Worm (Caenorhabditis elegans) whole organism, L4 larva: Measurements from ENCODE around the gene sqv-1.
A peak's percentile ranks its signal among the peaks of the same experiment; 100 is the strongest.
"Not testable (repeated sequence)": the region's sequence is repeated elsewhere in the genome, so short reads cannot be mapped to it uniquely, and the experiment has no call there.

Experiments
- F44E2.7 ChIP-seq: fragments of 200-800 bp; sonication (Bioruptor generic); IDR thresholded peaks from 2 replicates; pipeline ENCODE4 v2.1.2; 2022; ENCODE audit warnings: missing genetic modification characterization, missing compliant biosample characterization
- ZK546.5 ChIP-seq, 2 experiments: sonication (generic microtip); optimal IDR thresholded peaks; 2 replicates each; lab custom pipeline; 2017; ENCODE audit warnings: missing biosample characterization in 2 of 2, missing genetic modification characterization in 2 of 2
- aha-1 ChIP-seq: fragments of 150-350 bp; peaks from one replicate; lab custom pipeline; 2014; ENCODE audit warnings: missing biosample characterization, missing genetic modification characterization
- ama-1 ChIP-seq: fragments of 150-350 bp; optimal IDR thresholded peaks from 2 replicates; lab custom pipeline; 2014; ENCODE audit warnings: inconsistent platforms, mixed read lengths
- attf-4 ChIP-seq: sonication (generic microtip); optimal IDR thresholded peaks from 3 replicates; lab custom pipeline; 2017; ENCODE audit warnings: missing biosample characterization, missing genetic modification characterization
- cey-2 ChIP-seq: sonication (generic microtip); optimal IDR thresholded peaks from 3 replicates; lab custom pipeline; 2017; ENCODE audit warnings: missing genetic modification characterization, mild to moderate bottlenecking, missing compliant biosample characterization, antibody characterized with exemption, borderline replicate concordance; ENCODE audit not compliant: insufficient read depth
- daf-16 ChIP-seq, 3 experiments: sonication (generic microtip); optimal IDR thresholded peaks; 2 replicates each; lab custom pipeline; 2016 to 2017; ENCODE audit warnings: missing genetic modification characterization in 3 of 3, missing genetic modification reagents in 3 of 3, mild to moderate bottlenecking in 2 of 3, missing compliant biosample characterization in 2 of 3, missing biosample characterization in 1 of 3, moderate library complexity in 1 of 3
- dmd-6 ChIP-seq: fragments of 200-800 bp; sonication (Bioruptor generic); IDR thresholded peaks from 2 replicates; pipeline ENCODE4 v1.3.6; 2022; ENCODE audit warnings: missing genetic modification reagents, missing genetic modification characterization, missing compliant biosample characterization
- gei-8 ChIP-seq: fragments of 200-800 bp; sonication (Bioruptor generic); optimal IDR thresholded peaks from 2 replicates; lab custom pipeline; 2018; ENCODE audit warnings: mild to moderate bottlenecking, missing genetic modification characterization, missing compliant biosample characterization
- hlh-30 ChIP-seq: sonication (generic microtip); optimal IDR thresholded peaks from 2 replicates; lab custom pipeline; 2017; ENCODE audit warnings: antibody characterized with exemption, mild to moderate bottlenecking, missing genetic modification characterization, missing compliant biosample characterization; ENCODE audit not compliant: insufficient read depth
- jun-1 ChIP-seq: fragments of 150-350 bp; optimal IDR thresholded peaks from 2 replicates; lab custom pipeline; 2014; ENCODE audit warnings: missing biosample characterization, missing genetic modification reagents, missing genetic modification characterization
- lim-7 ChIP-seq: fragments of 200-800 bp; sonication (Bioruptor generic); IDR thresholded peaks from 2 replicates; pipeline ENCODE4 v1.3.6; 2022; ENCODE audit warnings: missing genetic modification characterization, missing compliant biosample characterization
- lir-3 ChIP-seq: sonication (generic microtip); optimal IDR thresholded peaks from 2 replicates; lab custom pipeline; 2016; ENCODE audit warnings: mild to moderate bottlenecking, missing genetic modification characterization, missing compliant biosample characterization
- mdl-1 ChIP-seq, 2 experiments: fragments of 150-350 bp in 1 of 2; sonication (generic microtip) in 1 of 2; optimal IDR thresholded peaks; 2 replicates each; lab custom pipeline; 2014 to 2017; ENCODE audit warnings: missing biosample characterization in 2 of 2, missing genetic modification characterization in 2 of 2
- nhr-11 ChIP-seq: fragments of 150-350 bp; optimal IDR thresholded peaks from 2 replicates; lab custom pipeline; 2014; ENCODE audit warnings: missing biosample characterization, missing genetic modification characterization
- nhr-28 ChIP-seq: fragments of 150-350 bp; optimal IDR thresholded peaks from 2 replicates; lab custom pipeline; 2014; ENCODE audit warnings: missing biosample characterization, missing genetic modification characterization
- nhr-42 ChIP-seq: fragments of 200-800 bp; sonication (Bioruptor generic); IDR thresholded peaks from 2 replicates; pipeline ENCODE4 v1.3.6; 2022; ENCODE audit warnings: missing genetic modification characterization, missing compliant biosample characterization
- nhr-76 ChIP-seq: fragments of 150-350 bp; optimal IDR thresholded peaks from 2 replicates; lab custom pipeline; 2014; ENCODE audit warnings: missing biosample characterization, missing genetic modification characterization
- pha-4 ChIP-seq, 2 experiments: fragments of 150-350 bp in 1 of 2; fragments of 200-800 bp in 1 of 2; sonication (Bioruptor generic) in 1 of 2; IDR thresholded peaks in 1 of 2; optimal IDR thresholded peaks in 1 of 2; 2 replicates each; pipeline versions ENCODE4 v1.3.6 to Lab custom; 2014 to 2022; ENCODE audit warnings: missing genetic modification characterization in 2 of 2, missing genetic modification reagents in 2 of 2, missing biosample characterization in 1 of 2, missing compliant biosample characterization in 1 of 2
- php-3 ChIP-seq: fragments of 200-800 bp; sonication (Bioruptor generic); IDR thresholded peaks from 2 replicates; pipeline ENCODE4 v1.3.6; 2022; ENCODE audit warnings: missing genetic modification reagents, missing genetic modification characterization, missing compliant biosample characterization
- rbr-2 ChIP-seq: sonication (generic microtip); optimal IDR thresholded peaks from 2 replicates; lab custom pipeline; 2016; ENCODE audit warnings: missing genotype, missing genetic modification characterization, missing compliant biosample characterization
- set-16 ChIP-seq: fragments of 200-800 bp; sonication (Bioruptor generic); IDR thresholded peaks from 2 replicates; pipeline ENCODE4 v1.3.6; 2022; ENCODE audit warnings: missing genetic modification reagents, missing genetic modification characterization, missing compliant biosample characterization
- tag-97 ChIP-seq: fragments of 200-800 bp; sonication (Bioruptor generic); IDR thresholded peaks from 2 replicates; pipeline ENCODE4 v1.3.6; 2022; ENCODE audit warnings: missing genetic modification characterization, missing compliant biosample characterization
- vab-7 ChIP-seq: fragments of 200-800 bp; sonication (Bioruptor generic); IDR thresholded peaks from 2 replicates; pipeline ENCODE4 v1.3.6; 2022; ENCODE audit warnings: missing genetic modification reagents, missing genetic modification characterization, missing compliant biosample characterization
- zag-1 ChIP-seq: fragments of 150-350 bp; optimal IDR thresholded peaks from 2 replicates; lab custom pipeline; 2014; ENCODE audit warnings: missing biosample characterization, missing genetic modification characterization
- zip-11 ChIP-seq: fragments of 200-800 bp; sonication (Bioruptor generic); IDR thresholded peaks from 2 replicates; pipeline ENCODE4 v1.3.6; 2022; ENCODE audit warnings: missing genetic modification characterization, missing compliant biosample characterization
- ztf-7 ChIP-seq: fragments of 150-350 bp; optimal IDR thresholded peaks from 2 replicates; lab custom pipeline; 2014; ENCODE audit warnings: missing biosample characterization, missing genetic modification characterization

sqv-1 gene

ce11 chrIV:8348073-8348472 lies 12.8 kb upstream of the sqv-1 start, which contains the start of gene F17E9.4:
Gene F17E9.4 (plus strand): TSS chrIV:8348373.
- TF ChIP-seq ama-1 (lab: Kevin White, UChicago): no peak
- no peak for TF ChIP-seq zip-11 (GFP tag; lab: Robert Waterston, UW)
- no peak for TF ChIP-seq dmd-6

ce11 chrIV:8352036-8352435 lies 8.9 kb upstream of the sqv-1 start, which contains the start of gene F17E9.16:
Gene F17E9.16 (plus strand): TSS chrIV:8352336.
- not testable (repeated sequence) for TF ChIP-seq ztf-7 (tag; lab: Kevin White, UChicago); mdl-1 (tag; optimal IDR thresholded peaks at IDR 0.05; lab: Kevin White, UChicago); daf-16 (GFP tag; optimal IDR thresholded peaks at IDR 0.05; lab: Kevin White, UChicago); daf-16 (tag; optimal IDR thresholded peaks at IDR 0.05; lab: Kevin White, UChicago)

ce11 chrIV:8354572-8354971 lies 6.3 kb upstream of the sqv-1 start, which contains the start of gene F17E9.3:
Gene F17E9.3 (plus strand): TSS chrIV:8354872.
- no peak for TF ChIP-seq nhr-28 (tag; lab: Kevin White, UChicago)
- TF ChIP-seq, all 104 proteins: peak for 0

- no peak for TF ChIP-seq ZK546.5 (tag; optimal IDR thresholded peaks at IDR 0.05; lab: Kevin White, UChicago)
- TF ChIP-seq attf-4 (tag; lab: Kevin White, UChicago): no peak
- TF ChIP-seq zag-1 (tag; lab: Kevin White, UChicago): no peak
- TF ChIP-seq F44E2.7 (GFP tag; lab: Robert Waterston, UW): no peak
- no peak for TF ChIP-seq gei-8 (GFP tag; lab: Kevin White, UChicago)
- no peak for TF ChIP-seq vab-7 (GFP tag; lab: Robert Waterston, UW)
- TF ChIP-seq tag-97 (GFP tag; lab: Robert Waterston, UW): no peak
- TF ChIP-seq nhr-42: no peak
- TF ChIP-seq nhr-11 (tag; lab: Kevin White, UChicago): no peak
- TF ChIP-seq pha-4 (GFP tag; IDR thresholded peaks at IDR 0.05; lab: Robert Waterston, UW): no peak
- TF ChIP-seq pha-4 (tag; optimal IDR thresholded peaks at IDR 0.05; lab: Kevin White, UChicago): no peak
- TF ChIP-seq lir-3 (tag; lab: Kevin White, UChicago): no peak
- TF ChIP-seq ama-1 (lab: Kevin White, UChicago): no peak
- TF ChIP-seq rbr-2 (tag; lab: Kevin White, UChicago): no peak
- TF ChIP-seq nhr-28 (tag; lab: Kevin White, UChicago): no peak
Observed at ce11 chrIV:8355592-8355991, 5.3 kb upstream of the sqv-1 start, which contains the start of the genes F17E9.2 and col-116. Gene F17E9.2 (plus strand): TSS chrIV:8355892. Gene col-116 (plus strand): TSS chrIV:8355906.

ce11 chrIV:8357299-8357698 lies 3.6 kb upstream of the sqv-1 start:
- TF ChIP-seq nhr-76 (tag; lab: Kevin White, UChicago) (no peak), hlh-30 (tag; lab: Kevin White, UChicago) (no peak), cey-2 (tag; lab: Kevin White, UChicago) (no peak), set-16 (GFP tag; lab: Robert Waterston, UW) (peak; percentile 76; the same call in 1 of the 2 replicates)

ce11 chrIV:8358492-8358891 lies 2.4 kb upstream of the sqv-1 start, which contains the start of gene D2096.13:
Gene D2096.13 (minus strand): TSS chrIV:8358592.
- TF ChIP-seq jun-1 (tag; lab: Kevin White, UChicago): no peak
- TF ChIP-seq aha-1 (tag; lab: Kevin White, UChicago): peak; percentile 35
- no peak for TF ChIP-seq ztf-7 (tag; lab: Kevin White, UChicago)
- TF ChIP-seq php-3 (GFP tag; lab: Robert Waterston, UW): no peak
- no peak for TF ChIP-seq lim-7
- TF ChIP-seq, all 104 proteins: peak for 1
